Worm (Caenorhabditis elegans): ENCODE measurements around the gene clec-61.

DNA sequence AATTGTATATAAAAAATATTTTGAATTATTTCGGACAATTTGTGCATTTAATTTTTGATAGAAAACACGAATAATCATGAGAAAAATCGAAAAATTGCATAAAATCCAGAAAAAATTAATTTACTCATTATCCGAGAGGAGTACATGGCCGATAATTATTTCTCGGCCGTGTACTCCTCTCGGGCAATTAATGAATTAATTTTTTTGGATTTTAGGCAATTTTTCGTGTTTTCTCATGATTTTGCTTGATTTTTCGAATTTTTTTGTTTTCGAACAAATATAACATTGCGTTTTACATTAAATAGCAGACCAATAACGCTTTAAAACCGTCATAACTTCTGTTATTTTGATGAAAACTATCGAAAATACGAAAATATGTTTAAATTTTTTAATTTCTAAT is 47.7 kb upstream of the clec-61 start:
- TF ChIP-seq arid-1 (GFP tag; conservative IDR thresholded peaks at IDR 0.05) = no peak
- no peak for TF ChIP-seq ceh-82 (tag; optimal IDR thresholded peaks at IDR 0.05)

All from whole organism, L4 larva.